Fruit fly (Drosophila melanogaster) whole organism, embryonic: ENCODE measurements around the gene sa.

Experiments used
- Atf3 ChIP-seq: fragments of 200-800 bp; sonication (Bioruptor generic); optimal IDR thresholded peaks from 3 replicates; lab custom pipeline; 2016; ENCODE audit warnings: missing biosample characterization, missing genetic modification characterization
- CG10543 ChIP-seq: fragments of 200-800 bp; sonication (Bioruptor generic); optimal IDR thresholded peaks from 3 replicates; lab custom pipeline; 2017; ENCODE audit warnings: missing biosample characterization, mild to moderate bottlenecking, missing genetic modification characterization, moderate library complexity
- CG10565 ChIP-seq: fragments of 200-800 bp; sonication (Bioruptor generic); optimal IDR thresholded peaks from 3 replicates; lab custom pipeline; 2016; ENCODE audit warnings: missing biosample characterization, mild to moderate bottlenecking, missing genetic modification characterization
- CG11456 ChIP-seq: fragments of 200-800 bp; sonication (Bioruptor generic); IDR thresholded peaks from 3 replicates; pipeline ENCODE4 v1.3.6; 2022; ENCODE audit warnings: missing biosample characterization, missing genetic modification characterization
- CG12769 ChIP-seq: fragments of 200-800 bp; sonication (Bioruptor generic); optimal IDR thresholded peaks from 2 replicates; lab custom pipeline; 2019; ENCODE audit warnings: missing biosample characterization, mild to moderate bottlenecking, missing genetic modification characterization, moderate library complexity
- CG12942 ChIP-seq: fragments of 200-800 bp; sonication (Bioruptor generic); optimal IDR thresholded peaks from 3 replicates; lab custom pipeline; 2016; ENCODE audit warnings: missing biosample characterization, missing genetic modification characterization
- CG13894 ChIP-seq: fragments of 200-800 bp; sonication (Bioruptor generic); optimal IDR thresholded peaks from 3 replicates; lab custom pipeline; 2018; ENCODE audit warnings: missing biosample characterization, mild to moderate bottlenecking, missing genetic modification characterization, moderate library complexity
- CG15011 ChIP-seq: fragments of 200-800 bp; sonication (Bioruptor generic); optimal IDR thresholded peaks from 3 replicates; lab custom pipeline; 2018; ENCODE audit warnings: missing biosample characterization, mild to moderate bottlenecking, missing genetic modification characterization
- CG1529 ChIP-seq: fragments of 200-800 bp; sonication (Bioruptor generic); optimal IDR thresholded peaks from 3 replicates; lab custom pipeline; 2018; ENCODE audit warnings: missing biosample characterization, missing genetic modification characterization
- CG15514 ChIP-seq: fragments of 200-800 bp; sonication (Bioruptor generic); optimal IDR thresholded peaks from 3 replicates; lab custom pipeline; 2017; ENCODE audit warnings: missing biosample characterization, missing genetic modification characterization, mild to moderate bottlenecking, moderate library complexity, missing genetic modification reagents
- CG2120 ChIP-seq: fragments of 200-800 bp; sonication (Bioruptor generic); optimal IDR thresholded peaks from 3 replicates; lab custom pipeline; 2016; ENCODE audit warnings: missing biosample characterization, missing genetic modification characterization
- CG31388 ChIP-seq: fragments of 200-800 bp; sonication (Bioruptor generic); optimal IDR thresholded peaks from 2 replicates; lab custom pipeline; 2016; ENCODE audit warnings: missing biosample characterization, missing genetic modification characterization
- CG32532 ChIP-seq: fragments of 200-800 bp; sonication (Bioruptor generic); IDR thresholded peaks from 2 replicates; pipeline ENCODE4 v1.3.6; 2022; ENCODE audit warnings: missing biosample characterization, missing genetic modification characterization
- CG33557 ChIP-seq: fragments of 200-800 bp; sonication (Bioruptor generic); optimal IDR thresholded peaks from 2 replicates; lab custom pipeline; 2019; ENCODE audit warnings: missing biosample characterization, mild to moderate bottlenecking, missing genetic modification characterization, moderate library complexity
- CG4707 ChIP-seq: fragments of 200-800 bp; sonication (Bioruptor generic); optimal IDR thresholded peaks from 2 replicates; lab custom pipeline; 2018; ENCODE audit warnings: missing biosample characterization, mild to moderate bottlenecking, missing genetic modification characterization, moderate library complexity
- CG6791 ChIP-seq: fragments of 200-800 bp; sonication (Bioruptor generic); IDR thresholded peaks from 3 replicates; pipeline ENCODE4 v1.3.6; 2022; ENCODE audit warnings: missing biosample characterization, missing genetic modification characterization; ENCODE audit not compliant: partially characterized antibody
- CG7839 ChIP-seq: fragments of 200-800 bp; sonication (Bioruptor generic); optimal IDR thresholded peaks from 3 replicates; lab custom pipeline; 2018; ENCODE audit warnings: missing biosample characterization, mild to moderate bottlenecking, missing genetic modification characterization, moderate library complexity
- CG8765 ChIP-seq: fragments of 200-800 bp; sonication (Bioruptor generic); IDR thresholded peaks from 2 replicates; pipeline ENCODE4 v1.3.6; 2022; ENCODE audit warnings: missing biosample characterization, missing genetic modification characterization
- CG9932 ChIP-seq: fragments of 200-800 bp; sonication (Bioruptor generic); IDR thresholded peaks from 2 replicates; pipeline ENCODE4 v1.3.6; 2022; ENCODE audit warnings: missing biosample characterization, missing genetic modification characterization
- CoRest ChIP-seq: fragments of 200-800 bp; sonication (Bioruptor generic); optimal IDR thresholded peaks from 3 replicates; lab custom pipeline; 2018; ENCODE audit warnings: missing biosample characterization, mild to moderate bottlenecking, missing genetic modification characterization, moderate library complexity
- D ChIP-seq, 2 experiments: fragments of 200-800 bp in 1 of 2; fragments of >200 bp in 1 of 2; sonication (Bioruptor generic) in 1 of 2; optimal IDR thresholded peaks; 2 replicates in 1 of 2; 3 replicates in 1 of 2; lab custom pipeline; 2017; ENCODE audit warnings: mild to moderate bottlenecking in 1 of 2, missing biosample characterization in 1 of 2, missing genetic modification characterization in 1 of 2, missing genetic modification reagents in 1 of 2
- D19B ChIP-seq: fragments of 200-800 bp; sonication (Bioruptor generic); optimal IDR thresholded peaks from 2 replicates; lab custom pipeline; 2017; ENCODE audit warnings: missing biosample characterization, mild to moderate bottlenecking, missing genetic modification characterization
- E2f2 ChIP-seq: fragments of 200-800 bp; sonication (Bioruptor generic); IDR thresholded peaks from 2 replicates; pipeline ENCODE4 v1.3.6; 2022; ENCODE audit warnings: missing biosample characterization, missing genetic modification characterization
- Hmr ChIP-seq: fragments of 200-800 bp; sonication (Bioruptor generic); optimal IDR thresholded peaks from 3 replicates; lab custom pipeline; 2017; ENCODE audit warnings: mild to moderate bottlenecking, missing biosample characterization, missing genetic modification reagents, missing genetic modification characterization
- Med ChIP-seq: fragments of 200-800 bp; sonication (Bioruptor generic); peaks from one replicate; lab custom pipeline; 2016; ENCODE audit warnings: missing biosample characterization, missing genetic modification characterization, mild to moderate bottlenecking, inconsistent platforms, moderate library complexity
- Meics ChIP-seq: fragments of 200-800 bp; sonication (Bioruptor generic); optimal IDR thresholded peaks from 2 replicates; lab custom pipeline; 2017; ENCODE audit warnings: missing biosample characterization, mild to moderate bottlenecking, missing genetic modification characterization
- Rfx ChIP-seq: fragments of 200-800 bp; sonication (Bioruptor generic); IDR thresholded peaks from 2 replicates; pipeline ENCODE4 v1.3.6; 2022; ENCODE audit warnings: missing biosample characterization, missing genetic modification characterization
- Taf1 ChIP-seq: fragments of 200-800 bp; sonication (Bioruptor generic); IDR thresholded peaks from 2 replicates; pipeline ENCODE4 v1.3.6; 2022; ENCODE audit warnings: missing biosample characterization, missing genetic modification characterization
- Tbp ChIP-seq: fragments of >200 bp; optimal IDR thresholded peaks from 2 replicates; lab custom pipeline; 2018; ENCODE audit warnings: missing biosample characterization, missing genetic modification characterization
- al ChIP-seq: fragments of 200-800 bp; sonication (Bioruptor generic); IDR thresholded peaks from 2 replicates; pipeline ENCODE4 v1.3.6; 2022; ENCODE audit warnings: missing biosample characterization, missing genetic modification characterization
- bab2 ChIP-seq: fragments of 200-800 bp; sonication (Bioruptor generic); optimal IDR thresholded peaks from 2 replicates; lab custom pipeline; 2016; ENCODE audit warnings: missing biosample characterization, missing genetic modification characterization
- chif ChIP-seq, 2 experiments: fragments of 200-800 bp; sonication (Bioruptor generic); optimal IDR thresholded peaks; 3 replicates each; lab custom pipeline; 2016; ENCODE audit warnings: missing biosample characterization in 2 of 2, missing genetic modification characterization in 2 of 2
- chn ChIP-seq: fragments of 200-800 bp; sonication (Bioruptor generic); optimal IDR thresholded peaks from 2 replicates; lab custom pipeline; 2016; ENCODE audit warnings: missing biosample characterization, missing genetic modification characterization
- ci ChIP-seq: fragments of 200-800 bp; sonication (Bioruptor generic); IDR thresholded peaks from 3 replicates; pipeline ENCODE4 v1.3.6; 2022; ENCODE audit warnings: missing biosample characterization, missing genetic modification characterization
- dysf ChIP-seq: fragments of 200-800 bp; sonication (Bioruptor generic); IDR thresholded peaks from 3 replicates; pipeline ENCODE4 v1.3.6; 2022; ENCODE audit warnings: missing biosample characterization, missing genetic modification characterization
- fd64A ChIP-seq: fragments of 200-800 bp; sonication (Bioruptor generic); optimal IDR thresholded peaks from 3 replicates; lab custom pipeline; 2018; ENCODE audit warnings: missing biosample characterization, mild to moderate bottlenecking, missing genetic modification characterization
- gro ChIP-seq: fragments of 200-800 bp; sonication (Bioruptor generic); optimal IDR thresholded peaks from 2 replicates; lab custom pipeline; 2016; ENCODE audit warnings: missing biosample characterization, missing genetic modification characterization
- gsb ChIP-seq: fragments of 200-800 bp; sonication (Bioruptor generic); IDR thresholded peaks from 2 replicates; pipeline ENCODE4 v1.3.6; 2022; ENCODE audit warnings: missing biosample characterization, missing genetic modification characterization
- her ChIP-seq: fragments of 200-800 bp; sonication (Bioruptor generic); optimal IDR thresholded peaks from 2 replicates; lab custom pipeline; 2016; ENCODE audit warnings: missing biosample characterization, missing genetic modification characterization
- inv ChIP-seq: fragments of 200-800 bp; sonication (Bioruptor generic); IDR thresholded peaks from 2 replicates; pipeline ENCODE4 v1.3.6; 2022; ENCODE audit warnings: missing biosample characterization, missing genetic modification characterization; ENCODE audit not compliant: partially characterized antibody
- lilli ChIP-seq: fragments of 200-800 bp; sonication (Bioruptor generic); optimal IDR thresholded peaks from 3 replicates; lab custom pipeline; 2016; ENCODE audit warnings: missing biosample characterization, missing genetic modification characterization
- mam ChIP-seq: fragments of 200-800 bp; sonication (Bioruptor generic); optimal IDR thresholded peaks from 3 replicates; lab custom pipeline; 2016; ENCODE audit warnings: missing biosample characterization, missing genetic modification characterization
- peb ChIP-seq: fragments of 200-800 bp; sonication (Bioruptor generic); IDR thresholded peaks from 2 replicates; pipeline ENCODE4 v1.3.6; 2022; ENCODE audit warnings: missing biosample characterization, missing genetic modification characterization
- row ChIP-seq: fragments of 200-800 bp; sonication (Bioruptor generic); IDR thresholded peaks from 3 replicates; pipeline ENCODE4 v1.3.6; 2022; ENCODE audit warnings: missing biosample characterization, missing genetic modification characterization
- sd ChIP-seq: fragments of 200-800 bp; sonication (Bioruptor generic); optimal IDR thresholded peaks from 3 replicates; lab custom pipeline; 2018; ENCODE audit warnings: missing biosample characterization, mild to moderate bottlenecking, missing genetic modification characterization, moderate library complexity
- sens ChIP-seq: fragments of 200-800 bp; sonication (Bioruptor generic); peaks from one replicate; lab custom pipeline; 2016; ENCODE audit warnings: missing biosample characterization, missing genetic modification characterization
- sima ChIP-seq: fragments of 200-800 bp; sonication (Bioruptor generic); optimal IDR thresholded peaks from 2 replicates; lab custom pipeline; 2016; ENCODE audit warnings: missing biosample characterization, missing genetic modification characterization
- sob ChIP-seq: fragments of 200-800 bp; sonication (Bioruptor generic); IDR thresholded peaks from 2 replicates; pipeline ENCODE4 v1.3.6; 2022; ENCODE audit warnings: missing biosample characterization, missing genetic modification characterization
- sqz ChIP-seq: fragments of 200-800 bp; sonication (Bioruptor generic); optimal IDR thresholded peaks from 3 replicates; lab custom pipeline; 2018; ENCODE audit warnings: missing biosample characterization, mild to moderate bottlenecking, missing genetic modification characterization
- stwl ChIP-seq: fragments of 200-800 bp; sonication (Bioruptor generic); optimal IDR thresholded peaks from 3 replicates; lab custom pipeline; 2018; ENCODE audit warnings: missing biosample characterization, mild to moderate bottlenecking, missing genetic modification characterization, moderate library complexity
- sug ChIP-seq: fragments of 200-800 bp; optimal IDR thresholded peaks from 2 replicates; lab custom pipeline; 2019; ENCODE audit warnings: missing biosample characterization, mild to moderate bottlenecking, missing genetic modification characterization, moderate library complexity

Gene sa

DNA sequence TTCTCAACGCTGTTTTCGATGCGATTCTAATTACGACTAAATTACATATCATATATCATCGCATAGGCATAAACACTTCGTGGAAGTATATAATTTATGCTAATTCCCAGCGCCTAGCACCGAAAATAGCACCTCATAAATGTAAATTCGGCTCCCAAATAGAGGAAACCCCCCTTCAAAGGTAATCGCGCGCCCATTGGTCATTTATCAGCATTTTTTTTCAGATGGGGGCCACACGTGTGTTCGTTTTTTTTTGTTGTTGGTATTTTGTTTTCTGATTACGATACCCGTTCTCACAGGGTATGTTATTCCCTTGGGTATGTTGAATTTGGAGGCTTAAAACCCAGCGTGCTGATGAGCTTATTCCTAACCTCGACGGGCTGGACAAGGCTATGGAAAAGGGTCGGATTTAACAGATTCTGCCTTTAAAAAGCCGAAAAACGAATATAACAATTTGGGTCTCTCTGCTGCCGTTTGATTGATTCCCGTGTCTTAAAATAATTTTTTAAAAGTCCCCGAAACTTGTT is 10.4 kb upstream of the sa start (continued):
- TF ChIP-seq Hmr (peak; percentile 10), Meics (peak; percentile 6), CG4707 (GFP tag; lab: Kevin White, UChicago) (no peak), CG15514 (GFP tag; lab: Kevin White, UChicago) (no peak), chif (GFP tag; optimal IDR thresholded peaks at IDR 0.05; lab: Kevin White, UChicago) (no peak), CG33557 (GFP tag; lab: Kevin White, UChicago) (no peak), gsb (0 out of 2 replicates have a peak, but pooled peaks have one; percentile 9), inv (GFP tag; lab: Robert Waterston, UW) (no peak), CG15011 (GFP tag; lab: Kevin White, UChicago) (no peak), fd64A (GFP tag; lab: Kevin White, UChicago) (no peak), CG7839 (tag; lab: Kevin White, UChicago) (peak; percentile 4), CG13894 (peak; percentile 63), D19B (GFP tag; lab: Kevin White, UChicago) (peak; percentile 64), bab2 (GFP tag; lab: Kevin White, UChicago) (no peak), sug (tag; lab: Kevin White, UChicago) (peak; percentile 12), CG10565 (GFP tag; lab: Kevin White, UChicago) (no peak), Atf3 (GFP tag; lab: Kevin White, UChicago) (no peak), sima (no peak), stwl (tag; lab: Kevin White, UChicago) (no peak), CG11456 (0 out of 3 replicates have a peak, but pooled peaks have one; percentile 26), CG1529 (GFP tag; lab: Kevin White, UChicago) (no peak), sob (GFP tag; lab: Robert Waterston, UW) (no peak), ci (GFP tag; lab: Robert Waterston, UW) (no peak), CG12942 (GFP tag; lab: Kevin White, UChicago) (no peak), sens (GFP tag; lab: Kevin White, UChicago) (peak; percentile 21), lilli (peak; percentile 33), CG2120 (GFP tag; lab: Kevin White, UChicago) (peak; percentile 41), sqz (GFP tag; lab: Kevin White, UChicago) (peak; percentile 10), Taf1 (GFP tag; lab: Robert Waterston, UW) (no peak), al (GFP tag; lab: Robert Waterston, UW) (no peak), E2f2 (GFP tag; lab: Robert Waterston, UW) (no peak), row (GFP tag; lab: Robert Waterston, UW) (peak; percentile 27; the same call in 1 of the 3 replicates), Tbp (no peak), mam (GFP tag; lab: Kevin White, UChicago) (peak; percentile 11), chn (GFP tag; lab: Kevin White, UChicago) (no peak), CG10543 (peak; percentile 21), CG6791 (GFP tag; lab: Robert Waterston, UW) (no peak), CG8765 (GFP tag; lab: Robert Waterston, UW) (no peak), peb (GFP tag; lab: Robert Waterston, UW) (no peak), CG9932 (GFP tag; lab: Robert Waterston, UW) (peak; percentile 50), CG12769 (tag; lab: Kevin White, UChicago) (peak; percentile 18), dysf (GFP tag; lab: Robert Waterston, UW) (0 out of 3 replicates have a peak, but pooled peaks have one; percentile 11), gro (peak; percentile 32), Rfx (GFP tag; lab: Robert Waterston, UW) (peak; percentile 11; the same call in 1 of the 2 replicates), D (optimal IDR thresholded peaks at IDR 0.05; lab: Kevin White, UChicago) (no peak), D (GFP tag; optimal IDR thresholded peaks at IDR 0.05; lab: Kevin White, UChicago) (no peak), sd (tag; lab: Kevin White, UChicago) (peak; percentile 27), CG31388 (GFP tag; lab: Kevin White, UChicago) (no peak), CG32532 (GFP tag; lab: Robert Waterston, UW) (peak; percentile 37; the same call in 1 of the 2 replicates), her (GFP tag; lab: Kevin White, UChicago) (no peak), Med (GFP tag; lab: Kevin White, UChicago) (peak; percentile 79), CoRest (tag; lab: Kevin White, UChicago) (no peak)
- TF ChIP-seq, all 482 proteins: peak for 26
